Fruit fly (Drosophila melanogaster): ENCODE measurements around the gene Spn.

The Spn gene

DNA sequence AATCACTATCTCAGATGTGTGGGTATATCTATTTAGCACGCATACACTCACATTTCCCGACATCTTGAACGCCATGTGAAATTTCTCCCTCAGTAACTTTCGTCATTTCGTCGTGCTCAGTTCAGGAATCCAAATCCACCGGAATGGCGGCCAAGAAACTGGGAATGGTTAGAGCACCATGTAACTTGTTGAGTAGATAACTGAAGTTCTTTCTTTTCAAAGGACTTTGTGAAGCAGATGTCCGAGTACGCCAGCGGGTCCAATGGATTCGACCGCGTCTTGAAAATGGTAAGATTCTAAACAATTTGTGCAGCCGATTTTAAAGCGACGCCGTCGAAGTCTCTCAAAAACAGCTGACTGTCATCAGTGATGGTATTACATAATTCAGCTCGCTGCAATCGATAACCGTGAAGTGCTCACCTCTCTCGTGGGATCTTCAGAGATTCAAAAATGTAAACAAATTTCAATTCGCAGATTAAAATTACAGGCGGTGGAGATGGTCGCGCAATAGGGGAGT is 45.2 kb upstream of the Spn start, which contains the start of the genes CG16985 and CG12182 (continued):
- TF ChIP-seq gce (GFP tag; IDR thresholded peaks at IDR 0.05) (no peak), Dip2 (GFP tag; IDR thresholded peaks at IDR 0.05) (no peak), Camta (GFP tag; optimal IDR thresholded peaks at IDR 0.05) (no peak), CG13123 (GFP tag; optimal IDR thresholded peaks at IDR 0.05) (no peak), psq (GFP tag; optimal IDR thresholded peaks at IDR 0.05) (no peak), CoRest (tag; optimal IDR thresholded peaks at IDR 0.05) (no peak), Fer1 (GFP tag; optimal IDR thresholded peaks at IDR 0.05) (no peak), CG7556 (GFP tag; optimal IDR thresholded peaks at IDR 0.05) (no peak), Xbp1 (GFP tag; optimal IDR thresholded peaks at IDR 0.05) (no peak), dm (GFP tag; optimal IDR thresholded peaks at IDR 0.05) (no peak), Asciz (GFP tag; optimal IDR thresholded peaks at IDR 0.05) (no peak), stwl (tag; optimal IDR thresholded peaks at IDR 0.05) (peak; percentile 10), CG12104 (GFP tag; optimal IDR thresholded peaks at IDR 0.05) (no peak), nerfin-1 (tag; optimal IDR thresholded peaks at IDR 0.05) (peak; percentile 77), wor (GFP tag; IDR thresholded peaks at IDR 0.05) (no peak), CG9817 (tag; optimal IDR thresholded peaks at IDR 0.05) (no peak), slou (GFP tag; optimal IDR thresholded peaks at IDR 0.05) (no peak), CG5245 (GFP tag; optimal IDR thresholded peaks at IDR 0.05) (no peak), ham (GFP tag; IDR thresholded peaks at IDR 0.05) (no peak), CG3281 (GFP tag; optimal IDR thresholded peaks at IDR 0.05) (no peak), Nf-YA (GFP tag; IDR thresholded peaks at IDR 0.05) (no peak), cwo (GFP tag; optimal IDR thresholded peaks at IDR 0.05) (no peak), Lpt (GFP tag; optimal IDR thresholded peaks at IDR 0.05) (no peak), Oli (tag; optimal IDR thresholded peaks at IDR 0.05) (no peak), chn (GFP tag; optimal IDR thresholded peaks at IDR 0.05) (no peak), CG2129 (GFP tag; IDR thresholded peaks at IDR 0.05; ENCODE audit: partially characterized antibody) (no peak; the same call in 1 of the 2 replicates), CG8089 (GFP tag; optimal IDR thresholded peaks at IDR 0.05) (no peak), CG4360 (GFP tag; IDR thresholded peaks at IDR 0.05) (no peak), aop (GFP tag; IDR thresholded peaks at IDR 0.05) (no peak), CG10431 (GFP tag; optimal IDR thresholded peaks at IDR 0.05) (no peak), Bgb (GFP tag; IDR thresholded peaks at IDR 0.05; ENCODE audit: partially characterized antibody) (peak; percentile 44), nom (GFP tag; optimal IDR thresholded peaks at IDR 0.05) (no peak), CG6689 (GFP tag; IDR thresholded peaks at IDR 0.05) (peak; percentile 13; the same call in 1 of the 2 replicates), phol (tag; optimal IDR thresholded peaks at IDR 0.05) (peak; percentile 68), CG9932 (GFP tag; IDR thresholded peaks at IDR 0.05) (no peak), toy (GFP tag; IDR thresholded peaks at IDR 0.05) (no peak), jing (GFP tag; optimal IDR thresholded peaks at IDR 0.05) (no peak), ac (GFP tag; optimal IDR thresholded peaks at IDR 0.05) (no peak), zen2 (GFP tag; IDR thresholded peaks at IDR 0.05; ENCODE audit: partially characterized antibody) (no peak), CG5953 (GFP tag; IDR thresholded peaks at IDR 0.05) (no peak), ewg (GFP tag; optimal IDR thresholded peaks at IDR 0.05) (no peak), cg (GFP tag; optimal IDR thresholded peaks at IDR 0.05) (peak; percentile 57), nerfin-2 (GFP tag; IDR thresholded peaks at IDR 0.05; ENCODE audit: partially characterized antibody) (peak; percentile 29; the same call in 1 of the 2 replicates), CG10274 (GFP tag; optimal IDR thresholded peaks at IDR 0.05) (no peak), CG30403 (GFP tag; optimal IDR thresholded peaks at IDR 0.05) (no peak), CG4730 (GFP tag; IDR thresholded peaks at IDR 0.05) (no peak), zfh2 (GFP tag; optimal IDR thresholded peaks at IDR 0.05) (no peak), tna (GFP tag; IDR thresholded peaks at IDR 0.05; ENCODE audit: partially characterized antibody) (0 out of 2 replicates have a peak, but pooled peaks have one; percentile 7), org-1 (GFP tag; optimal IDR thresholded peaks at IDR 0.05) (no peak), unc-4 (GFP tag; IDR thresholded peaks at IDR 0.05; ENCODE audit: partially characterized antibody) (no peak; the same call in 1 of the 2 replicates), B-H1 (GFP tag; IDR thresholded peaks at IDR 0.05) (no peak)
